Fruit fly (Drosophila melanogaster) whole organism, embryonic: Measurements from ENCODE around the gene CG8097.

ENCODE experiments used
- ATbp ChIP-seq: fragments of 200-800 bp; sonication (Bioruptor generic); optimal IDR thresholded peaks from 2 replicates; lab custom pipeline; 2017; ENCODE audit warnings: missing biosample characterization, mild to moderate bottlenecking, missing genetic modification characterization, missing genetic modification reagents
- Bteb2 ChIP-seq: fragments of 200-800 bp; sonication (Bioruptor generic); optimal IDR thresholded peaks from 2 replicates; lab custom pipeline; 2016; ENCODE audit warnings: missing biosample characterization, missing genetic modification characterization
- C15 ChIP-seq: fragments of 200-800 bp; sonication (Bioruptor generic); IDR thresholded peaks from 3 replicates; pipeline ENCODE4 v1.3.6; 2022; ENCODE audit warnings: missing biosample characterization, missing genetic modification characterization
- CG1024 ChIP-seq: fragments of 200-800 bp; sonication (Bioruptor generic); IDR thresholded peaks from 2 replicates; pipeline ENCODE4 v1.3.6; 2022; ENCODE audit warnings: missing biosample characterization, missing genetic modification characterization
- CG11093 ChIP-seq: fragments of 200-800 bp; sonication (Bioruptor generic); IDR thresholded peaks from 3 replicates; pipeline ENCODE4 v1.3.6; 2022; ENCODE audit warnings: missing biosample characterization, missing genetic modification characterization
- CG1233 ChIP-seq: fragments of 200-800 bp; sonication (Bioruptor generic); optimal IDR thresholded peaks from 4 replicates; lab custom pipeline; 2018; ENCODE audit warnings: missing biosample characterization, mild to moderate bottlenecking, missing genetic modification characterization
- CG12391 ChIP-seq: fragments of 200-800 bp; sonication (Bioruptor generic); optimal IDR thresholded peaks from 3 replicates; lab custom pipeline; 2018; ENCODE audit warnings: missing biosample characterization, mild to moderate bottlenecking, missing genetic modification characterization, moderate library complexity
- CG15601 ChIP-seq: fragments of 200-800 bp; sonication (Bioruptor generic); optimal IDR thresholded peaks from 3 replicates; lab custom pipeline; 2019; ENCODE audit warnings: missing biosample characterization, mild to moderate bottlenecking, missing genetic modification characterization, moderate library complexity
- CG1647 ChIP-seq: fragments of 200-800 bp; sonication (Bioruptor generic); optimal IDR thresholded peaks from 3 replicates; lab custom pipeline; 2016; ENCODE audit warnings: missing biosample characterization, missing genetic modification characterization
- CG17912 ChIP-seq: fragments of 200-800 bp; sonication (Bioruptor generic); optimal IDR thresholded peaks from 2 replicates; lab custom pipeline; 2018; ENCODE audit warnings: missing biosample characterization, mild to moderate bottlenecking, missing genetic modification characterization
- CG1792 ChIP-seq: fragments of 200-800 bp; sonication (Bioruptor generic); optimal IDR thresholded peaks from 2 replicates; lab custom pipeline; 2016; ENCODE audit warnings: missing biosample characterization, missing genetic modification characterization
- CG31441 ChIP-seq: fragments of 200-800 bp; sonication (Bioruptor generic); IDR thresholded peaks from 2 replicates; pipeline ENCODE4 v1.3.6; 2022; ENCODE audit warnings: missing biosample characterization, missing genetic modification characterization
- CG42726 ChIP-seq: fragments of 200-800 bp; sonication (Bioruptor generic); IDR thresholded peaks from 2 replicates; pipeline ENCODE4 v1.3.6; 2022; ENCODE audit warnings: missing biosample characterization, missing genetic modification characterization; ENCODE audit not compliant: partially characterized antibody
- CG6813 ChIP-seq: fragments of 200-800 bp; sonication (Bioruptor generic); optimal IDR thresholded peaks from 2 replicates; lab custom pipeline; 2017; ENCODE audit warnings: missing biosample characterization, missing genetic modification characterization, mild to moderate bottlenecking, moderate library complexity, missing genetic modification reagents
- CG7928 ChIP-seq: fragments of 200-800 bp; sonication (Bioruptor generic); optimal IDR thresholded peaks from 2 replicates; lab custom pipeline; 2017; ENCODE audit warnings: missing biosample characterization, mild to moderate bottlenecking, missing genetic modification characterization
- CG7987 ChIP-seq: fragments of 200-800 bp; sonication (Bioruptor generic); optimal IDR thresholded peaks from 2 replicates; lab custom pipeline; 2018; ENCODE audit warnings: missing biosample characterization, mild to moderate bottlenecking, missing genetic modification characterization, moderate library complexity
- CG9876 ChIP-seq: fragments of 200-800 bp; sonication (Bioruptor generic); optimal IDR thresholded peaks from 2 replicates; lab custom pipeline; 2016; ENCODE audit warnings: missing biosample characterization, missing genetic modification characterization
- CG9932 ChIP-seq: fragments of 200-800 bp; sonication (Bioruptor generic); IDR thresholded peaks from 2 replicates; pipeline ENCODE4 v1.3.6; 2022; ENCODE audit warnings: missing biosample characterization, missing genetic modification characterization
- Camta ChIP-seq: fragments of 200-800 bp; sonication (Bioruptor generic); optimal IDR thresholded peaks from 2 replicates; lab custom pipeline; 2016; ENCODE audit warnings: missing biosample characterization, missing genetic modification characterization
- D ChIP-seq, 2 experiments: fragments of 200-800 bp in 1 of 2; fragments of >200 bp in 1 of 2; sonication (Bioruptor generic) in 1 of 2; optimal IDR thresholded peaks; 2 replicates in 1 of 2; 3 replicates in 1 of 2; lab custom pipeline; 2017; ENCODE audit warnings: mild to moderate bottlenecking in 1 of 2, missing biosample characterization in 1 of 2, missing genetic modification characterization in 1 of 2, missing genetic modification reagents in 1 of 2
- Deaf1 ChIP-seq: fragments of 200-800 bp; optimal IDR thresholded peaks from 3 replicates; lab custom pipeline; 2019; ENCODE audit warnings: missing biosample characterization, mild to moderate bottlenecking, missing genetic modification characterization, moderate library complexity
- Dfd ChIP-seq, 2 experiments: fragments of >200 bp; optimal IDR thresholded peaks; 2 replicates each; lab custom pipeline; 2017; ENCODE audit warnings: missing biosample characterization in 2 of 2, missing genetic modification characterization in 2 of 2
- Dip2 ChIP-seq: fragments of 200-800 bp; sonication (Bioruptor generic); IDR thresholded peaks from 2 replicates; pipeline ENCODE4 v1.3.6; 2022; ENCODE audit warnings: missing biosample characterization, missing genetic modification characterization
- Drgx ChIP-seq: fragments of 200-800 bp; sonication (Bioruptor generic); IDR thresholded peaks from 2 replicates; pipeline ENCODE4 v1.3.6; 2022; ENCODE audit warnings: missing biosample characterization, missing genetic modification characterization
- Ets97D ChIP-seq: fragments of 200-800 bp; sonication (Bioruptor generic); optimal IDR thresholded peaks from 3 replicates; lab custom pipeline; 2016; ENCODE audit warnings: missing biosample characterization, missing genetic modification characterization
- Hand ChIP-seq: fragments of 200-800 bp; sonication (Bioruptor generic); optimal IDR thresholded peaks from 2 replicates; lab custom pipeline; 2017; ENCODE audit warnings: mild to moderate bottlenecking, missing biosample characterization, missing genetic modification reagents, missing genetic modification characterization
- Mrtf ChIP-seq: fragments of 200-800 bp; sonication (Bioruptor generic); IDR thresholded peaks from 3 replicates; pipeline ENCODE4 v1.3.6; 2022; ENCODE audit warnings: missing biosample characterization, missing genetic modification characterization
- Neu2 ChIP-seq: fragments of 200-800 bp; sonication (Bioruptor generic); optimal IDR thresholded peaks from 3 replicates; lab custom pipeline; 2016; ENCODE audit warnings: missing biosample characterization, missing genetic modification characterization, borderline replicate concordance
- PHDP ChIP-seq: fragments of 200-800 bp; sonication (Bioruptor generic); optimal IDR thresholded peaks from 3 replicates; lab custom pipeline; 2018; ENCODE audit warnings: missing biosample characterization, mild to moderate bottlenecking, missing genetic modification characterization, moderate library complexity
- Sin3A ChIP-seq: fragments of >200 bp; optimal IDR thresholded peaks from 2 replicates; lab custom pipeline; 2018
- Stat92E ChIP-seq, 3 experiments: fragments of >200 bp in 2 of 3; fragments of 200-800 bp in 1 of 3; sonication (Bioruptor generic) in 1 of 3; optimal IDR thresholded peaks; 2 replicates each; lab custom pipeline; 2017 to 2019; ENCODE audit warnings: missing biosample characterization in 3 of 3, missing genetic modification characterization in 3 of 3, mild to moderate bottlenecking in 1 of 3, moderate library complexity in 1 of 3
- TFAM ChIP-seq: fragments of 200-800 bp; sonication (Bioruptor generic); optimal IDR thresholded peaks from 2 replicates; lab custom pipeline; 2017; ENCODE audit warnings: missing biosample characterization, missing genetic modification characterization, inconsistent platforms
- Vsx1 ChIP-seq: fragments of 200-800 bp; sonication (Bioruptor generic); optimal IDR thresholded peaks from 2 replicates; lab custom pipeline; 2017; ENCODE audit warnings: missing biosample characterization, mild to moderate bottlenecking, missing genetic modification characterization, missing genetic modification reagents
- Xrp1 ChIP-seq: fragments of 200-800 bp; sonication (Bioruptor generic); IDR thresholded peaks from 2 replicates; pipeline ENCODE4 v1.3.6; 2022; ENCODE audit warnings: missing biosample characterization, missing genetic modification characterization
- al ChIP-seq: fragments of 200-800 bp; sonication (Bioruptor generic); IDR thresholded peaks from 2 replicates; pipeline ENCODE4 v1.3.6; 2022; ENCODE audit warnings: missing biosample characterization, missing genetic modification characterization
- chm ChIP-seq: fragments of 200-800 bp; sonication (Bioruptor generic); IDR thresholded peaks from 2 replicates; pipeline ENCODE4 v1.3.6; 2022; ENCODE audit warnings: missing biosample characterization, missing genetic modification characterization
- exex ChIP-seq: fragments of 200-800 bp; sonication (Bioruptor generic); optimal IDR thresholded peaks from 4 replicates; lab custom pipeline; 2018; ENCODE audit warnings: missing biosample characterization, mild to moderate bottlenecking, missing genetic modification characterization, moderate library complexity
- gcm ChIP-seq: fragments of 200-800 bp; sonication (Bioruptor generic); optimal IDR thresholded peaks from 2 replicates; lab custom pipeline; 2019; ENCODE audit warnings: missing biosample characterization, mild to moderate bottlenecking, missing genetic modification characterization, moderate library complexity
- gcm2 ChIP-seq: fragments of 200-800 bp; sonication (Bioruptor generic); optimal IDR thresholded peaks from 2 replicates; lab custom pipeline; 2016; ENCODE audit warnings: missing biosample characterization, missing genetic modification characterization
- gfzf ChIP-seq: fragments of 200-800 bp; sonication (Bioruptor generic); optimal IDR thresholded peaks from 2 replicates; lab custom pipeline; 2016; ENCODE audit warnings: missing biosample characterization, mild to moderate bottlenecking, missing genetic modification characterization, moderate library complexity
- gt ChIP-seq: fragments of 200-800 bp; sonication (Bioruptor generic); IDR thresholded peaks from 2 replicates; pipeline ENCODE4 v1.3.6; 2022; ENCODE audit warnings: missing biosample characterization, missing genetic modification characterization
- insv ChIP-seq, 2 experiments: fragments of 200-800 bp; sonication (Bioruptor generic); optimal IDR thresholded peaks; 3 replicates each; lab custom pipeline; 2016 to 2018; ENCODE audit warnings: missing biosample characterization in 2 of 2, missing genetic modification characterization in 2 of 2
- luna ChIP-seq: fragments of 200-800 bp; sonication (Bioruptor generic); optimal IDR thresholded peaks from 2 replicates; lab custom pipeline; 2016; ENCODE audit warnings: missing biosample characterization, missing genetic modification characterization
- maf-S ChIP-seq: fragments of 200-800 bp; sonication (Bioruptor generic); optimal IDR thresholded peaks from 2 replicates; lab custom pipeline; 2016; ENCODE audit warnings: missing biosample characterization, missing genetic modification characterization
- otp ChIP-seq: fragments of 200-800 bp; sonication (Bioruptor generic); IDR thresholded peaks from 3 replicates; pipeline ENCODE4, ENCODE4 v1.3.6; 2022; ENCODE audit warnings: missing biosample characterization, missing genetic modification characterization
- psq ChIP-seq: fragments of 200-800 bp; sonication (Bioruptor generic); optimal IDR thresholded peaks from 2 replicates; lab custom pipeline; 2017; ENCODE audit warnings: missing biosample characterization, missing genetic modification characterization
- row ChIP-seq: fragments of 200-800 bp; sonication (Bioruptor generic); IDR thresholded peaks from 3 replicates; pipeline ENCODE4 v1.3.6; 2022; ENCODE audit warnings: missing biosample characterization, missing genetic modification characterization
- trh ChIP-seq: fragments of 200-800 bp; sonication (Bioruptor generic); optimal IDR thresholded peaks from 2 replicates; lab custom pipeline; 2016; ENCODE audit warnings: missing biosample characterization, missing genetic modification characterization
- wek ChIP-seq: fragments of 200-800 bp; sonication (Bioruptor generic); optimal IDR thresholded peaks from 3 replicates; lab custom pipeline; 2018; ENCODE audit warnings: missing biosample characterization, mild to moderate bottlenecking, missing genetic modification characterization, moderate library complexity
- zfh2 ChIP-seq: fragments of 200-800 bp; sonication (Bioruptor generic); optimal IDR thresholded peaks from 2 replicates; lab custom pipeline; 2016; ENCODE audit warnings: missing biosample characterization, missing genetic modification characterization

CG8097 gene

dm6 chrX:15554256-15554678 lies 28.7 kb upstream of the CG8097 start, which contains the start of gene Ac13E (continued):
- TF ChIP-seq wek (peak; percentile 73), zfh2 (peak; percentile 64), gcm (peak; percentile 80), CG7987 (GFP tag; lab: Kevin White, UChicago) (peak; percentile 26), otp (GFP tag; lab: Robert Waterston, UW) (peak; percentile 78; the same call in 2 of the 3 replicates), Camta (GFP tag; lab: Kevin White, UChicago) (peak; percentile 73), CG17912 (peak; percentile 8), C15 (GFP tag; lab: Robert Waterston, UW) (peak; percentile 35; the same call in 1 of the 3 replicates), PHDP (tag; lab: Kevin White, UChicago) (peak; percentile 92), CG1024 (GFP tag; lab: Robert Waterston, UW) (peak; percentile 59), luna (no peak), Neu2 (GFP tag; lab: Kevin White, UChicago) (no peak), Sin3A (lab: Kevin White, UChicago) (no peak), CG42726 (GFP tag; lab: Robert Waterston, UW) (peak; percentile 48; the same call in 1 of the 2 replicates), gfzf (GFP tag; lab: Kevin White, UChicago) (no peak), CG1647 (GFP tag; lab: Kevin White, UChicago) (peak; percentile 73), Vsx1 (GFP tag; lab: Kevin White, UChicago) (peak; percentile 74), exex (tag; lab: Kevin White, UChicago) (peak; percentile 56), Dip2 (GFP tag; lab: Robert Waterston, UW) (no peak), Deaf1 (tag; lab: Kevin White, UChicago) (peak; percentile 70), CG11093 (GFP tag; lab: Robert Waterston, UW) (peak; percentile 83), psq (peak; percentile 14), Ets97D (GFP tag; lab: Kevin White, UChicago) (peak; percentile 54), CG9876 (GFP tag; lab: Kevin White, UChicago) (peak; percentile 28), Stat92E (GFP tag; optimal IDR thresholded peaks at IDR 0.05; lab: Kevin White, UChicago) (peak in 1 of 3 experiments; percentile 74), TFAM (GFP tag; lab: Kevin White, UChicago) (peak; percentile 69), CG9932 (GFP tag; lab: Robert Waterston, UW) (peak; percentile 90), chm (GFP tag; lab: Robert Waterston, UW) (peak; percentile 47; the same call in 1 of the 2 replicates), insv (GFP tag; optimal IDR thresholded peaks at IDR 0.05; lab: Kevin White, UChicago) (peak in 1 of 2 experiments; percentile 40), gcm2 (peak; percentile 85), al (peak; percentile 81), CG12391 (tag; lab: Kevin White, UChicago) (peak; percentile 91), CG7928 (GFP tag; lab: Kevin White, UChicago) (peak; percentile 59), trh (GFP tag; lab: Kevin White, UChicago) (peak; percentile 71), row (GFP tag; lab: Robert Waterston, UW) (peak; percentile 98), D (optimal IDR thresholded peaks at IDR 0.05; lab: Kevin White, UChicago) (no peak), D (GFP tag; optimal IDR thresholded peaks at IDR 0.05; lab: Kevin White, UChicago) (peak; percentile 89), CG1792 (GFP tag; lab: Kevin White, UChicago) (peak; percentile 70), Bteb2 (GFP tag; lab: Kevin White, UChicago) (peak; percentile 82), Xrp1 (GFP tag; lab: Robert Waterston, UW) (peak; percentile 93), Hand (GFP tag; lab: Kevin White, UChicago) (peak; percentile 81), CG31441 (GFP tag; lab: Robert Waterston, UW) (peak; percentile 93), ATbp (GFP tag; lab: Kevin White, UChicago) (peak; percentile 85), Mrtf (GFP tag; lab: Robert Waterston, UW) (peak; percentile 82), Drgx (GFP tag; lab: Robert Waterston, UW) (peak; percentile 84), Dfd (GFP tag; optimal IDR thresholded peaks at IDR 0.05; lab: Kevin White, UChicago) (no peak), gt (0 out of 2 replicates have a peak, but pooled peaks have one; percentile 30), maf-S (GFP tag; lab: Kevin White, UChicago) (peak; percentile 71), CG6813 (peak; percentile 88), CG1233 (peak; percentile 89), CG15601 (tag; lab: Kevin White, UChicago) (peak; percentile 83)
